Fruit fly (Drosophila melanogaster): Measurements from ENCODE around the gene dpr19.
A peak's percentile ranks its signal among the peaks of the same experiment; 100 is the strongest.

DNA sequence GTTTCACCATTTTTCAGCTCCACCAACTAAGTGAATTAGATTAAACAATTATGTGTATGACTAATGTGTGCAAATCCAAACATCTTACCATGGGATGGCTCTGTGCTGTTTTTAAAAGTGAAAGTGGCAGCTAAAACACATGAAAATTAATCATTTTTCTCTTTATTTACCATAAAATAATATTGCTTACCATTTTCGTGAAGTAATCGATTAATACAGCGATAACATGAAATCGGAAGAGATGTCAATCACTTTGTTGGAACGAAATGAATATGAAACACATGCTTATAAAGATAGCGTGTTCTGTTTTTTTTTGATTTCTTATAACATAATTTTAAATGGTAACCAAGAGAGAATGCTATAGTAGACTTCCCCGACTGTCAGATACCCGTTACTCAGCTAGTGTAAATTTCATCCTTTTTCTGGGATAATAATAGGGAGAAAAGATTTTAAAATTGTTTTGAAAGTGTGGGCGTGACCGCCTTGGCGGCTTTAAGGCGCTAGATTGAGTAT lies 27.9 kb downstream of the dpr19 start:
- TF ChIP-seq Gug (GFP tag; IDR thresholded peaks at IDR 0.05) (no peak), CG4282 (GFP tag; optimal IDR thresholded peaks at IDR 0.05) (no peak), Atf-2 (GFP tag; optimal IDR thresholded peaks at IDR 0.05) (no peak), Lim3 (GFP tag; IDR thresholded peaks at IDR 0.05) (no peak), Bteb2 (GFP tag; optimal IDR thresholded peaks at IDR 0.05) (no peak), D (optimal IDR thresholded peaks at IDR 0.05) (no peak), D (GFP tag; optimal IDR thresholded peaks at IDR 0.05) (no peak), CG7928 (GFP tag; optimal IDR thresholded peaks at IDR 0.05) (no peak), zen (tag; optimal IDR thresholded peaks at IDR 0.05) (no peak), CG12155 (GFP tag; optimal IDR thresholded peaks at IDR 0.05) (no peak), CG10654 (GFP tag; optimal IDR thresholded peaks at IDR 0.05) (no peak), tin (GFP tag; optimal IDR thresholded peaks at IDR 0.05) (no peak), vnd (GFP tag; IDR thresholded peaks at IDR 0.05; ENCODE audit: partially characterized antibody) (0 out of 3 replicates have a peak, but pooled peaks have one; percentile 38)
